Worm (Caenorhabditis elegans) whole organism, L3 larva: ENCODE results near the gene Y43F8B.11.
A peak's percentile ranks its signal among the peaks of the same experiment; 100 is the strongest.

ENCODE experiments used
- R02D3.7 ChIP-seq: fragments of 150-350 bp; optimal IDR thresholded peaks from 2 replicates; lab custom pipeline; 2014; ENCODE audit warnings: missing biosample characterization, missing genetic modification characterization
- ZK546.5 ChIP-seq: sonication (generic microtip); optimal IDR thresholded peaks from 2 replicates; lab custom pipeline; 2017; ENCODE audit warnings: missing biosample characterization, missing genetic modification characterization
- aly-2 ChIP-seq: fragments of 150-350 bp; optimal IDR thresholded peaks from 2 replicates; lab custom pipeline; 2014; ENCODE audit warnings: missing biosample characterization, missing genetic modification characterization
- ama-1 ChIP-seq: fragments of 150-350 bp; optimal IDR thresholded peaks from 2 replicates; lab custom pipeline; 2018
- ceh-16 ChIP-seq: sonication (generic microtip); optimal IDR thresholded peaks from 2 replicates; lab custom pipeline; 2017; ENCODE audit warnings: missing biosample characterization, missing genetic modification characterization
- ceh-28 ChIP-seq: fragments of 150-350 bp; optimal IDR thresholded peaks from 2 replicates; lab custom pipeline; 2014; ENCODE audit warnings: missing biosample characterization, missing genetic modification reagents, missing genetic modification characterization
- ceh-82 ChIP-seq: fragments of 150-350 bp; optimal IDR thresholded peaks from 2 replicates; lab custom pipeline; 2014; ENCODE audit warnings: missing biosample characterization, missing genetic modification characterization
- daf-12 ChIP-seq: fragments of 150-350 bp; optimal IDR thresholded peaks from 2 replicates; lab custom pipeline; 2014; ENCODE audit warnings: missing biosample characterization, missing genetic modification reagents, missing genetic modification characterization
- egl-27 ChIP-seq: sonication (generic microtip); optimal IDR thresholded peaks from 4 replicates; lab custom pipeline; 2017; ENCODE audit warnings: missing biosample characterization, missing genetic modification reagents, missing genetic modification characterization
- egl-5 ChIP-seq: fragments of 150-350 bp; optimal IDR thresholded peaks from 2 replicates; lab custom pipeline; 2017; ENCODE audit warnings: missing biosample characterization, missing genetic modification reagents, missing genetic modification characterization, inconsistent platforms
- elt-1 ChIP-seq: fragments of 150-350 bp; optimal IDR thresholded peaks from 2 replicates; lab custom pipeline; 2014; ENCODE audit warnings: missing biosample characterization, missing genetic modification characterization
- elt-2 ChIP-seq: sonication (generic microtip); optimal IDR thresholded peaks from 2 replicates; lab custom pipeline; 2016; ENCODE audit warnings: missing genetic modification reagents, mild to moderate bottlenecking, missing genetic modification characterization, missing compliant biosample characterization
- eor-1 ChIP-seq, 2 experiments: fragments of 150-350 bp; optimal IDR thresholded peaks; 2 replicates each; lab custom pipeline; 2014 to 2018; ENCODE audit warnings: missing biosample characterization in 2 of 2, missing genetic modification characterization in 2 of 2
- fos-1 ChIP-seq: fragments of 150-350 bp; optimal IDR thresholded peaks from 2 replicates; lab custom pipeline; 2014; ENCODE audit warnings: missing biosample characterization, missing genetic modification characterization
- hmg-11 ChIP-seq: sonication (generic microtip); optimal IDR thresholded peaks from 2 replicates; lab custom pipeline; 2016; ENCODE audit warnings: missing genetic modification characterization, missing compliant biosample characterization
- jun-1 ChIP-seq: fragments of 150-350 bp; optimal IDR thresholded peaks from 2 replicates; lab custom pipeline; 2014; ENCODE audit warnings: missing biosample characterization, missing genetic modification reagents, missing genetic modification characterization
- lin-15B ChIP-seq: fragments of 150-350 bp; optimal IDR thresholded peaks from 2 replicates; lab custom pipeline; 2014; ENCODE audit warnings: missing biosample characterization, missing genetic modification characterization
- lin-39 ChIP-seq: fragments of 150-350 bp; optimal IDR thresholded peaks from 2 replicates; lab custom pipeline; 2018; ENCODE audit warnings: missing biosample characterization, missing genetic modification reagents, missing genetic modification characterization
- lsy-12 ChIP-seq: sonication (generic microtip); optimal IDR thresholded peaks from 2 replicates; lab custom pipeline; 2016; ENCODE audit warnings: mild to moderate bottlenecking, missing genetic modification characterization, missing compliant biosample characterization
- mdl-1 ChIP-seq: fragments of 150-350 bp; optimal IDR thresholded peaks from 2 replicates; lab custom pipeline; 2014; ENCODE audit warnings: missing biosample characterization, missing genetic modification characterization
- mml-1 ChIP-seq: fragments of 150-350 bp; sonication (generic microtip); optimal IDR thresholded peaks from 3 replicates; lab custom pipeline; 2014; ENCODE audit warnings: missing biosample characterization, missing genetic modification characterization
- nhr-11 ChIP-seq: fragments of 150-350 bp; optimal IDR thresholded peaks from 2 replicates; lab custom pipeline; 2014; ENCODE audit warnings: missing biosample characterization, missing genetic modification characterization
- nhr-12 ChIP-seq: fragments of 150-350 bp; optimal IDR thresholded peaks from 2 replicates; lab custom pipeline; 2014; ENCODE audit warnings: missing biosample characterization, missing genetic modification characterization
- nhr-23 ChIP-seq: fragments of 150-350 bp; optimal IDR thresholded peaks from 2 replicates; lab custom pipeline; 2014; ENCODE audit warnings: missing biosample characterization, missing genetic modification reagents, missing genetic modification characterization
- nhr-25 ChIP-seq: sonication (generic microtip); optimal IDR thresholded peaks from 2 replicates; lab custom pipeline; 2017; ENCODE audit warnings: missing biosample characterization, missing genetic modification characterization
- nhr-43 ChIP-seq: sonication (generic microtip); optimal IDR thresholded peaks from 2 replicates; lab custom pipeline; 2016; ENCODE audit warnings: mild to moderate bottlenecking, missing genetic modification characterization, missing compliant biosample characterization; ENCODE audit not compliant: poor library complexity, severe bottlenecking
- nhr-67 ChIP-seq: fragments of 150-350 bp; optimal IDR thresholded peaks from 2 replicates; lab custom pipeline; 2014; ENCODE audit warnings: missing biosample characterization, missing genetic modification characterization
- nhr-76 ChIP-seq: fragments of 150-350 bp; sonication (generic microtip); optimal IDR thresholded peaks from 5 replicates; lab custom pipeline; 2014; ENCODE audit warnings: missing biosample characterization, missing genetic modification characterization
- nhr-77 ChIP-seq: fragments of 150-350 bp; optimal IDR thresholded peaks from 2 replicates; lab custom pipeline; 2014; ENCODE audit warnings: missing biosample characterization, missing genetic modification characterization
- pqm-1 ChIP-seq: fragments of 150-350 bp; optimal IDR thresholded peaks from 2 replicates; lab custom pipeline; 2017; ENCODE audit warnings: missing biosample characterization, missing genetic modification characterization, inconsistent platforms
- skn-1 ChIP-seq: fragments of 150-350 bp; optimal IDR thresholded peaks from 2 replicates; lab custom pipeline; 2014; ENCODE audit warnings: missing biosample characterization, missing genetic modification characterization
- tbx-2 ChIP-seq: sonication (generic microtip); optimal IDR thresholded peaks from 2 replicates; lab custom pipeline; 2016; ENCODE audit warnings: mild to moderate bottlenecking, missing genetic modification characterization, missing compliant biosample characterization
- unc-62 ChIP-seq: fragments of 150-350 bp; sonication (generic microtip); optimal IDR thresholded peaks from 4 replicates; lab custom pipeline; 2014; ENCODE audit warnings: missing biosample characterization, missing genetic modification reagents, missing genetic modification characterization
- zag-1 ChIP-seq: fragments of 150-350 bp; optimal IDR thresholded peaks from 2 replicates; lab custom pipeline; 2014; ENCODE audit warnings: missing biosample characterization, missing genetic modification characterization
- ztf-11 ChIP-seq: fragments of 150-350 bp; optimal IDR thresholded peaks from 2 replicates; lab custom pipeline; 2014; ENCODE audit warnings: missing biosample characterization, missing genetic modification characterization
- ztf-4 ChIP-seq: fragments of 150-350 bp; optimal IDR thresholded peaks from 2 replicates; lab custom pipeline; 2014; ENCODE audit warnings: missing biosample characterization, missing genetic modification characterization

The Y43F8B.11 gene

ce11 chrV:19470385-19470784 lies at the start of gene Y43F8B.11:
Y43F8B.11 (plus strand) TSS chrV:19470685.
- TF ChIP-seq aly-2 = no peak
- TF ChIP-seq egl-27 (tag; lab: Kevin White, UChicago) = no peak
- TF ChIP-seq ZK546.5 = no peak
- TF ChIP-seq pqm-1 (tag; lab: Kevin White, UChicago) = no peak
- no peak for TF ChIP-seq mdl-1 (tag; lab: Kevin White, UChicago)
- no peak for TF ChIP-seq ceh-16 (tag; lab: Kevin White, UChicago)
- no peak for TF ChIP-seq nhr-23 (tag; lab: Kevin White, UChicago)
- TF ChIP-seq ama-1 (lab: Kevin White, UChicago) = no peak
- no peak for TF ChIP-seq mml-1 (tag; lab: Kevin White, UChicago)
- TF ChIP-seq lsy-12 (tag; lab: Kevin White, UChicago) = no peak
- TF ChIP-seq R02D3.7 (tag; lab: Kevin White, UChicago) = no peak
- TF ChIP-seq lin-15B (tag; lab: Kevin White, UChicago) = no peak
- no peak for TF ChIP-seq unc-62 (GFP tag; lab: Kevin White, UChicago)
- no peak for TF ChIP-seq ztf-11 (tag; lab: Kevin White, UChicago)
- TF ChIP-seq nhr-25 = no peak
- no peak for TF ChIP-seq fos-1 (tag; lab: Kevin White, UChicago)

- TF ChIP-seq fos-1 (tag; lab: Kevin White, UChicago) (no peak), nhr-25 (peak; percentile 57)
These were observed 49.4 kb upstream of the Y43F8B.11 start, which contains the start of gene C25F9.2 for ce11 chrV:19421131-19421530. C25F9.2 (plus strand) TSS chrV:19421471.

ce11 chrV:19428097-19428496 lies 42.4 kb upstream of the Y43F8B.11 start:
- no peak for TF ChIP-seq ceh-28 (tag; lab: Kevin White, UChicago)
- no peak for TF ChIP-seq nhr-76 (tag; lab: Kevin White, UChicago)
- TF ChIP-seq elt-1 (tag; lab: Kevin White, UChicago) = peak; percentile 86
- no peak for TF ChIP-seq R02D3.7 (tag; lab: Kevin White, UChicago)
- no peak for TF ChIP-seq nhr-12 (tag; lab: Kevin White, UChicago)
- TF ChIP-seq eor-1 (tag; optimal IDR thresholded peaks at IDR 0.05; lab: Kevin White, UChicago) = no peak
- no peak for TF ChIP-seq lin-15B (tag; lab: Kevin White, UChicago)
- no peak for TF ChIP-seq lin-39 (tag; lab: Kevin White, UChicago)
- no peak for TF ChIP-seq skn-1 (tag; lab: Kevin White, UChicago)
- TF ChIP-seq ztf-4 (tag; lab: Kevin White, UChicago) = no peak
- TF ChIP-seq nhr-25 = peak; percentile 29
- no peak for TF ChIP-seq daf-12 (tag; lab: Kevin White, UChicago)
- TF ChIP-seq egl-5 = no peak
- no peak for TF ChIP-seq nhr-77 (tag; lab: Kevin White, UChicago)
- no peak for TF ChIP-seq ceh-82 (tag; lab: Kevin White, UChicago)
- peak; percentile 27 for TF ChIP-seq nhr-43
- no peak for TF ChIP-seq hmg-11 (tag; lab: Kevin White, UChicago)

- TF ChIP-seq elt-1 (tag; lab: Kevin White, UChicago) = peak; percentile 95
- TF ChIP-seq jun-1 (tag; lab: Kevin White, UChicago) = no peak
- TF ChIP-seq nhr-25 = peak; percentile 32
These were observed 41.5 kb upstream of the Y43F8B.11 start for ce11 chrV:19428936-19429335.

ce11 chrV:19429605-19430004 lies 40.9 kb upstream of the Y43F8B.11 start:
- peak; percentile 21 for TF ChIP-seq nhr-43
- no peak for TF ChIP-seq nhr-76 (tag; lab: Kevin White, UChicago)
- no peak for TF ChIP-seq egl-27 (tag; lab: Kevin White, UChicago)
- no peak for TF ChIP-seq tbx-2 (tag; lab: Kevin White, UChicago)
- TF ChIP-seq nhr-11 (tag; lab: Kevin White, UChicago) = no peak
- TF ChIP-seq mdl-1 (tag; lab: Kevin White, UChicago) = no peak
- TF ChIP-seq ceh-28 (tag; lab: Kevin White, UChicago) = no peak
- peak; percentile 28 for TF ChIP-seq nhr-23 (tag; lab: Kevin White, UChicago)
- peak; percentile 99 for TF ChIP-seq elt-1 (tag; lab: Kevin White, UChicago)
- TF ChIP-seq eor-1 (tag; optimal IDR thresholded peaks at IDR 0.05; lab: Kevin White, UChicago) = no peak
- TF ChIP-seq lsy-12 (tag; lab: Kevin White, UChicago) = no peak
- TF ChIP-seq elt-2 = no peak
- no peak for TF ChIP-seq hmg-11 (tag; lab: Kevin White, UChicago)
- TF ChIP-seq nhr-77 (tag; lab: Kevin White, UChicago) = no peak
- no peak for TF ChIP-seq zag-1 (tag; lab: Kevin White, UChicago)
- TF ChIP-seq nhr-67 (tag; lab: Kevin White, UChicago) = no peak
- TF ChIP-seq skn-1 (tag; lab: Kevin White, UChicago) = no peak
- no peak for TF ChIP-seq R02D3.7 (tag; lab: Kevin White, UChicago)
- no peak for TF ChIP-seq nhr-12 (tag; lab: Kevin White, UChicago)
- no peak for TF ChIP-seq mml-1 (tag; lab: Kevin White, UChicago)
- TF ChIP-seq nhr-25 = peak; percentile 53
- no peak for TF ChIP-seq ZK546.5
